Worm (Caenorhabditis elegans): ENCODE results near the gene F56D5.2.

DNA sequence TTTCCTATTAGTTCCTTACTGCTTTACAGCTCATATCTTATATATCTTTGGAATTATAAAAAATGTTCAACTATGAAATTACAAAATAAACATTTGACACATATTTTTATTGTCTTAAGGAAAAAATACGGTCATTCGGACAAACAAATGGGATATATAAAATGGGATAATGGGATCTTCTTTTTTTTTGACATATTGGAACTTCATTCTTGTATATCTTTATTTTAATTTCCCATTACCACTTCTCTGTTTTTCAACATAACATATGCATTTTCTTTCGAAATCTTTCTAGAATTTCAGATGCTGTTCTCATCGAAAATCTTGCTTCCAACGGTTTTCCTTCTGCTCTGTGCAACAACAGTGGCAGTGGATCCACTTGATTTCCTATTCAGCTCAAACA lies 13.6 kb downstream of the F56D5.2 start, which contains the start of gene C10C5.7:
- TF ChIP-seq nhr-11 (tag; optimal IDR thresholded peaks at IDR 0.05) (no peak), ceh-22 (tag; optimal IDR thresholded peaks at IDR 0.05) (no peak), sdc-2 (tag; optimal IDR thresholded peaks at IDR 0.05) (no peak), ama-1 (optimal IDR thresholded peaks at IDR 0.05) (no peak)
